Fruit fly (Drosophila melanogaster) whole organism, prepupa: ENCODE data around the gene Acph-1.
A peak's percentile ranks its signal among the peaks of the same experiment; 100 is the strongest.

Experiments used
- CG10631 ChIP-seq: fragments of 200-800 bp; sonication (Bioruptor generic); optimal IDR thresholded peaks from 2 replicates; lab custom pipeline; 2016; ENCODE audit warnings: missing biosample characterization, missing genetic modification characterization
- CG10669 ChIP-seq: fragments of 200-800 bp; sonication (Bioruptor generic); optimal IDR thresholded peaks from 3 replicates; lab custom pipeline; 2018; ENCODE audit warnings: missing biosample characterization, mild to moderate bottlenecking, missing genetic modification characterization, moderate library complexity
- CG11294 ChIP-seq: fragments of 200-800 bp; sonication (Bioruptor generic); IDR thresholded peaks from 2 replicates; pipeline ENCODE4 v1.3.6; 2022; ENCODE audit warnings: missing biosample characterization, missing genetic modification characterization
- CG11762 ChIP-seq: fragments of 200-800 bp; sonication (Bioruptor generic); optimal IDR thresholded peaks from 3 replicates; lab custom pipeline; 2016; ENCODE audit warnings: missing biosample characterization, missing genetic modification characterization; ENCODE audit not compliant: insufficient read depth
- CG11902 ChIP-seq: fragments of 200-800 bp; sonication (Bioruptor generic); optimal IDR thresholded peaks from 3 replicates; lab custom pipeline; 2016; ENCODE audit warnings: missing biosample characterization, missing genetic modification characterization
- CG15336 ChIP-seq: fragments of 200-800 bp; sonication (Bioruptor generic); IDR thresholded peaks from 2 replicates; pipeline ENCODE4 v1.3.6; 2022; ENCODE audit warnings: missing biosample characterization, missing genetic modification characterization
- CG16779 ChIP-seq: fragments of 200-800 bp; sonication (Bioruptor generic); optimal IDR thresholded peaks from 3 replicates; lab custom pipeline; 2017; ENCODE audit warnings: missing biosample characterization, mild to moderate bottlenecking, missing genetic modification characterization
- CG3032 ChIP-seq: fragments of 200-800 bp; optimal IDR thresholded peaks from 2 replicates; lab custom pipeline; 2019; ENCODE audit warnings: missing biosample characterization, mild to moderate bottlenecking, missing genetic modification characterization, moderate library complexity
- CG3919 ChIP-seq: fragments of 200-800 bp; sonication (Bioruptor generic); optimal IDR thresholded peaks from 3 replicates; lab custom pipeline; 2016; ENCODE audit warnings: missing biosample characterization, missing genetic modification characterization
- CG4318 ChIP-seq: fragments of 200-800 bp; sonication (Bioruptor generic); optimal IDR thresholded peaks from 3 replicates; lab custom pipeline; 2017; ENCODE audit warnings: missing biosample characterization, mild to moderate bottlenecking, missing genetic modification characterization
- CG6163 ChIP-seq: fragments of 200-800 bp; sonication (Bioruptor generic); IDR thresholded peaks from 3 replicates; pipeline ENCODE4 v1.3.6; 2022; ENCODE audit warnings: missing biosample characterization, missing genetic modification characterization
- CG6276 ChIP-seq: fragments of 200-800 bp; sonication (Bioruptor generic); optimal IDR thresholded peaks from 2 replicates; lab custom pipeline; 2017; ENCODE audit warnings: missing biosample characterization, mild to moderate bottlenecking, missing genetic modification characterization
- CG6792 ChIP-seq: fragments of 200-800 bp; sonication (Bioruptor generic); optimal IDR thresholded peaks from 3 replicates; lab custom pipeline; 2016; ENCODE audit warnings: missing biosample characterization, missing genetic modification characterization
- CG6808 ChIP-seq: fragments of 200-800 bp; sonication (Bioruptor generic); optimal IDR thresholded peaks from 3 replicates; lab custom pipeline; 2017; ENCODE audit warnings: missing biosample characterization, missing genetic modification characterization, mild to moderate bottlenecking, moderate library complexity, missing genetic modification reagents
- CG6854 ChIP-seq: fragments of 200-800 bp; sonication (Bioruptor generic); optimal IDR thresholded peaks from 2 replicates; lab custom pipeline; 2017; ENCODE audit warnings: missing biosample characterization, mild to moderate bottlenecking, missing genetic modification characterization
- CG8319 ChIP-seq: fragments of 200-800 bp; sonication (Bioruptor generic); optimal IDR thresholded peaks from 3 replicates; lab custom pipeline; 2016; ENCODE audit warnings: missing biosample characterization, missing genetic modification characterization
- CG8632 ChIP-seq: fragments of 200-800 bp; sonication (Bioruptor generic); optimal IDR thresholded peaks from 3 replicates; lab custom pipeline; 2016; ENCODE audit warnings: missing biosample characterization, missing genetic modification characterization
- Eip75B ChIP-seq: fragments of 200-800 bp; sonication (Bioruptor generic); optimal IDR thresholded peaks from 3 replicates; lab custom pipeline; 2016; ENCODE audit warnings: missing biosample characterization, missing genetic modification characterization
- Eip78C ChIP-seq: fragments of 200-800 bp; sonication (Bioruptor generic); peaks from one replicate; lab custom pipeline; 2016; ENCODE audit warnings: missing biosample characterization, missing genetic modification characterization
- Eip93F ChIP-seq: fragments of 200-800 bp; sonication (Bioruptor generic); optimal IDR thresholded peaks from 2 replicates; lab custom pipeline; 2016; ENCODE audit warnings: missing biosample characterization, mild to moderate bottlenecking, missing genetic modification characterization
- Ets21C ChIP-seq: fragments of 200-800 bp; sonication (Bioruptor generic); optimal IDR thresholded peaks from 3 replicates; lab custom pipeline; 2016; ENCODE audit warnings: missing biosample characterization, missing genetic modification characterization
- Ets96B ChIP-seq: fragments of 200-800 bp; optimal IDR thresholded peaks from 2 replicates; lab custom pipeline; 2019; ENCODE audit warnings: missing biosample characterization, mild to moderate bottlenecking, missing genetic modification characterization, moderate library complexity
- Gug ChIP-seq: fragments of 200-800 bp; sonication (Bioruptor generic); IDR thresholded peaks from 2 replicates; pipeline ENCODE4 v1.3.6; 2022; ENCODE audit warnings: missing biosample characterization, missing genetic modification characterization
- Hr38 ChIP-seq: sonication (Bioruptor generic); optimal IDR thresholded peaks from 2 replicates; lab custom pipeline; 2016; ENCODE audit warnings: missing biosample characterization, missing genetic modification characterization
- Hr39 ChIP-seq: fragments of 200-800 bp; sonication (Bioruptor generic); optimal IDR thresholded peaks from 2 replicates; lab custom pipeline; 2016; ENCODE audit warnings: missing biosample characterization, missing genetic modification characterization
- Hr4 ChIP-seq: fragments of 200-800 bp; sonication (Bioruptor generic); optimal IDR thresholded peaks from 3 replicates; lab custom pipeline; 2016; ENCODE audit warnings: missing biosample characterization, missing genetic modification characterization
- Met ChIP-seq: fragments of 200-800 bp; sonication (Bioruptor generic); optimal IDR thresholded peaks from 3 replicates; lab custom pipeline; 2016; ENCODE audit warnings: missing biosample characterization, missing genetic modification characterization
- OdsH ChIP-seq: fragments of 200-800 bp; sonication (Bioruptor generic); optimal IDR thresholded peaks from 3 replicates; lab custom pipeline; 2016; ENCODE audit warnings: missing biosample characterization, missing genetic modification characterization
- Smox ChIP-seq: fragments of 200-800 bp; sonication (Bioruptor generic); optimal IDR thresholded peaks from 3 replicates; lab custom pipeline; 2016; ENCODE audit warnings: missing biosample characterization, missing genetic modification characterization
- Sox102F ChIP-seq: fragments of 200-800 bp; sonication (Bioruptor generic); optimal IDR thresholded peaks from 2 replicates; lab custom pipeline; 2016; ENCODE audit warnings: missing biosample characterization, mild to moderate bottlenecking, missing genetic modification characterization
- Sox14 ChIP-seq: fragments of 200-800 bp; sonication (Bioruptor generic); optimal IDR thresholded peaks from 3 replicates; lab custom pipeline; 2016; ENCODE audit warnings: missing biosample characterization, missing genetic modification characterization
- Sox15 ChIP-seq: fragments of 200-800 bp; sonication (Bioruptor generic); optimal IDR thresholded peaks from 3 replicates; lab custom pipeline; 2016; ENCODE audit warnings: missing biosample characterization, missing genetic modification characterization
- achi ChIP-seq: fragments of 200-800 bp; sonication (Bioruptor generic); optimal IDR thresholded peaks from 3 replicates; lab custom pipeline; 2016; ENCODE audit warnings: missing biosample characterization, missing genetic modification characterization
- acj6 ChIP-seq: fragments of 200-800 bp; sonication (Bioruptor generic); optimal IDR thresholded peaks from 3 replicates; lab custom pipeline; 2016; ENCODE audit warnings: missing biosample characterization, missing genetic modification characterization
- cyc ChIP-seq: fragments of 200-800 bp; sonication (Bioruptor generic); optimal IDR thresholded peaks from 3 replicates; lab custom pipeline; 2016; ENCODE audit warnings: missing biosample characterization, missing genetic modification characterization
- dsx ChIP-seq: fragments of 200-800 bp; optimal IDR thresholded peaks from 3 replicates; lab custom pipeline; 2019; ENCODE audit warnings: missing biosample characterization, mild to moderate bottlenecking, missing genetic modification characterization, moderate library complexity; ENCODE audit not compliant: poor library complexity, severe bottlenecking
- eg ChIP-seq: fragments of 200-800 bp; sonication (Bioruptor generic); IDR thresholded peaks from 3 replicates; pipeline ENCODE4 v1.3.6; 2022; ENCODE audit warnings: missing biosample characterization, missing genetic modification characterization
- fd59A ChIP-seq: fragments of 200-800 bp; sonication (Bioruptor generic); optimal IDR thresholded peaks from 2 replicates; lab custom pipeline; 2017; ENCODE audit warnings: missing biosample characterization, mild to moderate bottlenecking, missing genetic modification characterization, missing genetic modification reagents
- fd85E ChIP-seq: fragments of 200-800 bp; sonication (Bioruptor generic); optimal IDR thresholded peaks from 3 replicates; lab custom pipeline; 2016; ENCODE audit warnings: missing biosample characterization, missing genetic modification characterization
- fkh ChIP-seq: fragments of 200-800 bp; sonication (Bioruptor generic); optimal IDR thresholded peaks from 3 replicates; lab custom pipeline; 2017; ENCODE audit warnings: missing biosample characterization, mild to moderate bottlenecking, missing genetic modification characterization, moderate library complexity
- lz ChIP-seq: fragments of 200-800 bp; sonication (Bioruptor generic); optimal IDR thresholded peaks from 3 replicates; lab custom pipeline; 2016; ENCODE audit warnings: missing biosample characterization, missing genetic modification characterization
- net ChIP-seq: fragments of 200-800 bp; sonication (Bioruptor generic); optimal IDR thresholded peaks from 3 replicates; lab custom pipeline; 2016; ENCODE audit warnings: missing biosample characterization, missing genetic modification characterization
- pdm3 ChIP-seq: fragments of 200-800 bp; sonication (Bioruptor generic); optimal IDR thresholded peaks from 3 replicates; lab custom pipeline; 2016; ENCODE audit warnings: missing biosample characterization, missing genetic modification characterization
- salr ChIP-seq, 2 experiments: fragments of 200-800 bp; sonication (Bioruptor generic); optimal IDR thresholded peaks; 3 replicates each; lab custom pipeline; 2016 to 2018; ENCODE audit warnings: missing biosample characterization in 2 of 2, missing genetic modification characterization in 2 of 2, mild to moderate bottlenecking in 1 of 2
- spab ChIP-seq: fragments of 200-800 bp; sonication (Bioruptor generic); optimal IDR thresholded peaks from 2 replicates; lab custom pipeline; 2017; ENCODE audit warnings: missing biosample characterization, mild to moderate bottlenecking, missing genetic modification characterization, missing genetic modification reagents
- ss ChIP-seq, 2 experiments: fragments of 200-800 bp; sonication (Bioruptor generic); optimal IDR thresholded peaks; 2 replicates in 1 of 2; 3 replicates in 1 of 2; lab custom pipeline; 2017 to 2018; ENCODE audit warnings: mild to moderate bottlenecking in 2 of 2, missing biosample characterization in 2 of 2, missing genetic modification characterization in 2 of 2, moderate library complexity in 1 of 2
- svp ChIP-seq: fragments of 200-800 bp; sonication (Bioruptor generic); peaks from one replicate; lab custom pipeline; 2016; ENCODE audit warnings: missing biosample characterization, missing genetic modification characterization
- topi ChIP-seq: fragments of 200-800 bp; sonication (Bioruptor generic); optimal IDR thresholded peaks from 3 replicates; lab custom pipeline; 2016; ENCODE audit warnings: missing biosample characterization, missing genetic modification characterization
- vri ChIP-seq: fragments of 200-800 bp; sonication (Bioruptor generic); optimal IDR thresholded peaks from 3 replicates; lab custom pipeline; 2016; ENCODE audit warnings: missing biosample characterization, mild to moderate bottlenecking, missing genetic modification characterization

Acph-1 gene

dm6 chr3R:30014480-30014879, 21.3 kb upstream of the Acph-1 start:
- TF ChIP-seq Hr4 (no peak), OdsH (GFP tag; lab: Kevin White, UChicago) (no peak), Eip75B (GFP tag; lab: Kevin White, UChicago) (no peak), CG3032 (tag; lab: Kevin White, UChicago) (no peak), CG11902 (GFP tag; lab: Kevin White, UChicago) (no peak), Hr39 (GFP tag; lab: Kevin White, UChicago) (no peak), CG3919 (GFP tag; lab: Kevin White, UChicago) (no peak), CG16779 (tag; lab: Kevin White, UChicago) (no peak), CG6276 (no peak), achi (no peak), CG10631 (GFP tag; lab: Kevin White, UChicago) (no peak), CG6854 (GFP tag; lab: Kevin White, UChicago) (no peak), CG11762 (GFP tag; lab: Kevin White, UChicago) (no peak)

- peak; percentile 50 for TF ChIP-seq net
- no peak for TF ChIP-seq Hr38 (GFP tag; lab: Kevin White, UChicago)
- TF ChIP-seq fkh: no peak
- peak; percentile 18 for TF ChIP-seq achi
- no peak for TF ChIP-seq CG4318 (GFP tag; lab: Kevin White, UChicago)
- TF ChIP-seq lz (GFP tag; lab: Kevin White, UChicago): no peak
- TF ChIP-seq CG6163: no peak; the same call in 2 of the 3 replicates
- peak; percentile 67 for TF ChIP-seq CG10669 (GFP tag; lab: Kevin White, UChicago)
- TF ChIP-seq Hr39 (GFP tag; lab: Kevin White, UChicago): no peak
- TF ChIP-seq cyc: no peak
- TF ChIP-seq Eip78C: peak; percentile 71
- no peak for TF ChIP-seq Ets21C (GFP tag; lab: Kevin White, UChicago)
- no peak for TF ChIP-seq vri
- peak in 1 of 2 experiments; percentile 16 for TF ChIP-seq salr (GFP tag; optimal IDR thresholded peaks at IDR 0.05; lab: Kevin White, UChicago)
- peak; percentile 40; the same call in 1 of the 2 replicates for TF ChIP-seq CG15336 (GFP tag; lab: Robert Waterston, UW)
- peak; percentile 77 for TF ChIP-seq svp (GFP tag; lab: Kevin White, UChicago)
- no peak for TF ChIP-seq pdm3 (GFP tag; lab: Kevin White, UChicago)
- peak; percentile 86 for TF ChIP-seq CG6276
- TF ChIP-seq CG6808 (GFP tag; lab: Kevin White, UChicago): peak; percentile 88
- peak; percentile 2 for TF ChIP-seq Eip93F
- TF ChIP-seq Smox (GFP tag; lab: Kevin White, UChicago): no peak
- no peak for TF ChIP-seq CG10631 (GFP tag; lab: Kevin White, UChicago)
- peak; percentile 36 for TF ChIP-seq topi (GFP tag; lab: Kevin White, UChicago)
- no peak for TF ChIP-seq Sox15 (GFP tag; lab: Kevin White, UChicago)
- no peak for TF ChIP-seq Gug (GFP tag; lab: Robert Waterston, UW)
- peak; percentile 88 to 90 for TF ChIP-seq ss (GFP tag; optimal IDR thresholded peaks at IDR 0.05; lab: Kevin White, UChicago)
- no peak for TF ChIP-seq OdsH (GFP tag; lab: Kevin White, UChicago)
- TF ChIP-seq eg (GFP tag; lab: Robert Waterston, UW): no peak
- peak; percentile 59 for TF ChIP-seq CG3919 (GFP tag; lab: Kevin White, UChicago)
- no peak for TF ChIP-seq CG6792 (GFP tag; lab: Kevin White, UChicago)
- TF ChIP-seq CG8632: no peak
- no peak for TF ChIP-seq fd59A (GFP tag; lab: Kevin White, UChicago)
- peak; percentile 72 for TF ChIP-seq dsx (GFP tag; lab: Kevin White, UChicago)
- peak; percentile 46 for TF ChIP-seq Ets96B (tag; lab: Kevin White, UChicago)
- no peak for TF ChIP-seq CG11294 (GFP tag; lab: Robert Waterston, UW)
- TF ChIP-seq CG3032 (tag; lab: Kevin White, UChicago): no peak
- peak; percentile 7 for TF ChIP-seq Met (GFP tag; lab: Kevin White, UChicago)
- no peak for TF ChIP-seq Sox102F
- no peak for TF ChIP-seq CG11902 (GFP tag; lab: Kevin White, UChicago)
- TF ChIP-seq Sox14 (GFP tag; lab: Kevin White, UChicago): peak; percentile 6
- no peak for TF ChIP-seq fd85E (GFP tag; lab: Kevin White, UChicago)
- TF ChIP-seq spab (GFP tag; lab: Kevin White, UChicago): peak; percentile 77
- TF ChIP-seq acj6: no peak
- TF ChIP-seq CG8319 (GFP tag; lab: Kevin White, UChicago): peak; percentile 18
- TF ChIP-seq Hr4: no peak
Observed at dm6 chr3R:30013909-30014308, 20.7 kb upstream of the Acph-1 start.
